Fruit fly (Drosophila melanogaster) whole organism, embryonic: ENCODE measurements around the gene CG15382.
A peak's percentile ranks its signal among the peaks of the same experiment; 100 is the strongest.

ENCODE experiments used
- CG10565 ChIP-seq: fragments of 200-800 bp; sonication (Bioruptor generic); optimal IDR thresholded peaks from 3 replicates; lab custom pipeline; 2016; ENCODE audit warnings: missing biosample characterization, mild to moderate bottlenecking, missing genetic modification characterization
- CG10654 ChIP-seq: fragments of 200-800 bp; sonication (Bioruptor generic); optimal IDR thresholded peaks from 2 replicates; lab custom pipeline; 2016; ENCODE audit warnings: missing biosample characterization, missing genetic modification characterization
- CG11504 ChIP-seq: fragments of 200-800 bp; sonication (Bioruptor generic); optimal IDR thresholded peaks from 3 replicates; lab custom pipeline; 2019; ENCODE audit warnings: missing biosample characterization, mild to moderate bottlenecking, missing genetic modification characterization, moderate library complexity
- CG11723 ChIP-seq: fragments of 200-800 bp; sonication (Bioruptor generic); optimal IDR thresholded peaks from 2 replicates; lab custom pipeline; 2017; ENCODE audit warnings: missing biosample characterization, mild to moderate bottlenecking, missing genetic modification characterization
- CG12236 ChIP-seq: fragments of 200-800 bp; sonication (Bioruptor generic); optimal IDR thresholded peaks from 2 replicates; lab custom pipeline; 2016; ENCODE audit warnings: missing biosample characterization, missing genetic modification characterization
- CG13296 ChIP-seq: fragments of 200-800 bp; sonication (Bioruptor generic); optimal IDR thresholded peaks from 3 replicates; lab custom pipeline; 2018; ENCODE audit warnings: missing biosample characterization, mild to moderate bottlenecking, missing genetic modification characterization
- CG14014 ChIP-seq: fragments of 200-800 bp; sonication (Bioruptor generic); IDR thresholded peaks from 2 replicates; pipeline ENCODE4 v1.3.6; 2022; ENCODE audit warnings: missing biosample characterization, missing genetic modification characterization
- CG14050 ChIP-seq: fragments of 200-800 bp; sonication (Bioruptor generic); IDR thresholded peaks from 3 replicates; pipeline ENCODE4 v1.3.6; 2022; ENCODE audit warnings: missing biosample characterization, missing genetic modification characterization
- CG15696 ChIP-seq: fragments of 200-800 bp; sonication (Bioruptor generic); optimal IDR thresholded peaks from 2 replicates; lab custom pipeline; 2019; ENCODE audit warnings: missing biosample characterization, mild to moderate bottlenecking, missing genetic modification characterization, moderate library complexity
- CG1602 ChIP-seq: fragments of 200-800 bp; sonication (Bioruptor generic); optimal IDR thresholded peaks from 3 replicates; lab custom pipeline; 2016; ENCODE audit warnings: missing biosample characterization, missing genetic modification characterization
- CG1603 ChIP-seq: fragments of 200-800 bp; sonication (Bioruptor generic); optimal IDR thresholded peaks from 2 replicates; lab custom pipeline; 2019; ENCODE audit warnings: missing biosample characterization, mild to moderate bottlenecking, missing genetic modification characterization, moderate library complexity
- CG17186 ChIP-seq: fragments of 200-800 bp; sonication (Bioruptor generic); optimal IDR thresholded peaks from 3 replicates; lab custom pipeline; 2017; ENCODE audit warnings: missing biosample characterization, missing genetic modification reagents, missing genetic modification characterization
- CG18262 ChIP-seq: fragments of 200-800 bp; optimal IDR thresholded peaks from 3 replicates; lab custom pipeline; 2019; ENCODE audit warnings: missing biosample characterization, mild to moderate bottlenecking, missing genetic modification characterization, moderate library complexity
- CG2199 ChIP-seq: fragments of 200-800 bp; sonication (Bioruptor generic); IDR thresholded peaks from 3 replicates; pipeline ENCODE4 v1.3.6; 2022; ENCODE audit warnings: missing biosample characterization, missing genetic modification characterization
- CG2889 ChIP-seq: fragments of 200-800 bp; sonication (Bioruptor generic); IDR thresholded peaks from 3 replicates; pipeline ENCODE4 v1.3.6; 2022; ENCODE audit warnings: missing biosample characterization, missing genetic modification characterization
- CG3065 ChIP-seq: fragments of 200-800 bp; sonication (Bioruptor generic); optimal IDR thresholded peaks from 2 replicates; lab custom pipeline; 2016; ENCODE audit warnings: missing biosample characterization, missing genetic modification characterization
- CG6272 ChIP-seq: fragments of 200-800 bp; sonication (Bioruptor generic); IDR thresholded peaks from 2 replicates; pipeline ENCODE4 v1.3.6; 2022; ENCODE audit warnings: missing biosample characterization, missing genetic modification characterization
- CG6791 ChIP-seq: fragments of 200-800 bp; sonication (Bioruptor generic); IDR thresholded peaks from 3 replicates; pipeline ENCODE4 v1.3.6; 2022; ENCODE audit warnings: missing biosample characterization, missing genetic modification characterization; ENCODE audit not compliant: partially characterized antibody
- CG7556 ChIP-seq: fragments of 200-800 bp; sonication (Bioruptor generic); optimal IDR thresholded peaks from 2 replicates; lab custom pipeline; 2017; ENCODE audit warnings: missing biosample characterization, mild to moderate bottlenecking, missing genetic modification characterization
- CG7786 ChIP-seq: fragments of 200-800 bp; sonication (Bioruptor generic); optimal IDR thresholded peaks from 2 replicates; lab custom pipeline; 2016; ENCODE audit warnings: missing biosample characterization, missing genetic modification characterization
- CG7839 ChIP-seq: fragments of 200-800 bp; sonication (Bioruptor generic); optimal IDR thresholded peaks from 3 replicates; lab custom pipeline; 2018; ENCODE audit warnings: missing biosample characterization, mild to moderate bottlenecking, missing genetic modification characterization, moderate library complexity
- CG8089 ChIP-seq: fragments of 200-800 bp; sonication (Bioruptor generic); optimal IDR thresholded peaks from 3 replicates; lab custom pipeline; 2016; ENCODE audit warnings: missing biosample characterization, missing genetic modification characterization
- CG9797 ChIP-seq: fragments of 200-800 bp; sonication (Bioruptor generic); optimal IDR thresholded peaks from 3 replicates; lab custom pipeline; 2018; ENCODE audit warnings: missing biosample characterization, mild to moderate bottlenecking, missing genetic modification characterization
- CG9932 ChIP-seq: fragments of 200-800 bp; sonication (Bioruptor generic); IDR thresholded peaks from 2 replicates; pipeline ENCODE4 v1.3.6; 2022; ENCODE audit warnings: missing biosample characterization, missing genetic modification characterization
- Doc2 ChIP-seq: fragments of 200-800 bp; sonication (Bioruptor generic); IDR thresholded peaks from 2 replicates; pipeline ENCODE4 v1.3.6; 2022; ENCODE audit warnings: missing biosample characterization, missing genetic modification characterization
- Ets97D ChIP-seq: fragments of 200-800 bp; sonication (Bioruptor generic); optimal IDR thresholded peaks from 3 replicates; lab custom pipeline; 2016; ENCODE audit warnings: missing biosample characterization, missing genetic modification characterization
- HHEX ChIP-seq: fragments of 200-800 bp; sonication (Bioruptor generic); optimal IDR thresholded peaks from 3 replicates; lab custom pipeline; 2017; ENCODE audit warnings: missing biosample characterization, mild to moderate bottlenecking, missing genetic modification characterization, missing genetic modification reagents
- MTF-1 ChIP-seq: fragments of 200-800 bp; sonication (Bioruptor generic); optimal IDR thresholded peaks from 2 replicates; lab custom pipeline; 2018; ENCODE audit warnings: missing biosample characterization, mild to moderate bottlenecking, missing genetic modification characterization, borderline replicate concordance
- Mad ChIP-seq: fragments of 200-800 bp; sonication (Bioruptor generic); optimal IDR thresholded peaks from 2 replicates; lab custom pipeline; 2016; ENCODE audit warnings: missing biosample characterization, missing genetic modification characterization
- NC2α ChIP-seq: fragments of 200-800 bp; sonication (Bioruptor generic); optimal IDR thresholded peaks from 2 replicates; lab custom pipeline; 2016; ENCODE audit warnings: missing biosample characterization, missing genetic modification characterization
- Oli ChIP-seq: fragments of 200-800 bp; sonication (Bioruptor generic); optimal IDR thresholded peaks from 2 replicates; lab custom pipeline; 2018; ENCODE audit warnings: missing biosample characterization, mild to moderate bottlenecking, missing genetic modification characterization, moderate library complexity
- Six4 ChIP-seq: fragments of 200-800 bp; sonication (Bioruptor generic); optimal IDR thresholded peaks from 2 replicates; lab custom pipeline; 2016; ENCODE audit warnings: missing biosample characterization, missing genetic modification characterization
- Spps ChIP-seq: fragments of 200-800 bp; sonication (Bioruptor generic); optimal IDR thresholded peaks from 2 replicates; lab custom pipeline; 2018; ENCODE audit warnings: missing biosample characterization, mild to moderate bottlenecking, missing genetic modification characterization
- Stat92E ChIP-seq, 3 experiments: fragments of >200 bp in 2 of 3; fragments of 200-800 bp in 1 of 3; sonication (Bioruptor generic) in 1 of 3; optimal IDR thresholded peaks; 2 replicates each; lab custom pipeline; 2017 to 2019; ENCODE audit warnings: missing biosample characterization in 3 of 3, missing genetic modification characterization in 3 of 3, mild to moderate bottlenecking in 1 of 3, moderate library complexity in 1 of 3
- Trl ChIP-seq, 3 experiments: fragments of >200 bp in 2 of 3; fragments of 200-800 bp in 1 of 3; sonication (Bioruptor generic) in 1 of 3; optimal IDR thresholded peaks; 2 replicates in 1 of 3; 3 replicates in 2 of 3; lab custom pipeline; 2016 to 2017; ENCODE audit warnings: missing biosample characterization in 1 of 3, missing genetic modification characterization in 1 of 3
- ac ChIP-seq: fragments of 200-800 bp; sonication (Bioruptor generic); optimal IDR thresholded peaks from 3 replicates; lab custom pipeline; 2017; ENCODE audit warnings: missing biosample characterization, mild to moderate bottlenecking, missing genetic modification characterization
- cas ChIP-seq: fragments of 200-800 bp; sonication (Bioruptor generic); IDR thresholded peaks from 2 replicates; pipeline ENCODE4 v1.3.6; 2022; ENCODE audit warnings: missing biosample characterization, missing genetic modification characterization
- danr ChIP-seq: fragments of 200-800 bp; sonication (Bioruptor generic); IDR thresholded peaks from 2 replicates; pipeline ENCODE4 v1.3.6; 2022; ENCODE audit warnings: missing biosample characterization, missing genetic modification characterization
- emc ChIP-seq: fragments of 200-800 bp; sonication (Bioruptor generic); optimal IDR thresholded peaks from 2 replicates; lab custom pipeline; 2016; ENCODE audit warnings: missing biosample characterization, missing genetic modification characterization
- eyg ChIP-seq: fragments of 200-800 bp; sonication (Bioruptor generic); optimal IDR thresholded peaks from 3 replicates; lab custom pipeline; 2016; ENCODE audit warnings: missing biosample characterization, missing genetic modification characterization
- ham ChIP-seq: fragments of 200-800 bp; sonication (Bioruptor generic); IDR thresholded peaks from 2 replicates; pipeline ENCODE4 v1.3.6; 2022; ENCODE audit warnings: missing biosample characterization, missing genetic modification characterization
- hth ChIP-seq: fragments of >200 bp; optimal IDR thresholded peaks from 2 replicates; lab custom pipeline; 2017; ENCODE audit warnings: inconsistent platforms
- luna ChIP-seq: fragments of 200-800 bp; sonication (Bioruptor generic); optimal IDR thresholded peaks from 2 replicates; lab custom pipeline; 2016; ENCODE audit warnings: missing biosample characterization, missing genetic modification characterization
- mam ChIP-seq: fragments of 200-800 bp; sonication (Bioruptor generic); optimal IDR thresholded peaks from 3 replicates; lab custom pipeline; 2016; ENCODE audit warnings: missing biosample characterization, missing genetic modification characterization
- org-1 ChIP-seq: fragments of 200-800 bp; sonication (Bioruptor generic); optimal IDR thresholded peaks from 2 replicates; lab custom pipeline; 2017; ENCODE audit warnings: missing biosample characterization, missing genetic modification characterization
- pan ChIP-seq, 4 experiments: fragments of >200 bp in 3 of 4; fragments of 200-800 bp in 1 of 4; sonication (Bioruptor generic) in 1 of 4; optimal IDR thresholded peaks in 3 of 4; IDR thresholded peaks in 1 of 4; 2 replicates each; pipeline versions ENCODE4 v1.3.6 to Lab custom; 2017 to 2022; ENCODE audit warnings: missing biosample characterization in 2 of 4, missing genetic modification characterization in 2 of 4, mixed read lengths in 1 of 4
- ranshi ChIP-seq: fragments of 200-800 bp; sonication (Bioruptor generic); IDR thresholded peaks from 2 replicates; pipeline ENCODE4 v1.3.6; 2022; ENCODE audit warnings: missing biosample characterization, missing genetic modification characterization
- row ChIP-seq: fragments of 200-800 bp; sonication (Bioruptor generic); IDR thresholded peaks from 3 replicates; pipeline ENCODE4 v1.3.6; 2022; ENCODE audit warnings: missing biosample characterization, missing genetic modification characterization
- tll ChIP-seq, 2 experiments: fragments of 200-800 bp in 1 of 2; fragments of >200 bp in 1 of 2; sonication (Bioruptor generic) in 1 of 2; optimal IDR thresholded peaks; 2 replicates each; lab custom pipeline; 2017 to 2019; ENCODE audit warnings: missing biosample characterization in 2 of 2, missing genetic modification characterization in 2 of 2, mild to moderate bottlenecking in 1 of 2, moderate library complexity in 1 of 2

CG15382 gene

DNA sequence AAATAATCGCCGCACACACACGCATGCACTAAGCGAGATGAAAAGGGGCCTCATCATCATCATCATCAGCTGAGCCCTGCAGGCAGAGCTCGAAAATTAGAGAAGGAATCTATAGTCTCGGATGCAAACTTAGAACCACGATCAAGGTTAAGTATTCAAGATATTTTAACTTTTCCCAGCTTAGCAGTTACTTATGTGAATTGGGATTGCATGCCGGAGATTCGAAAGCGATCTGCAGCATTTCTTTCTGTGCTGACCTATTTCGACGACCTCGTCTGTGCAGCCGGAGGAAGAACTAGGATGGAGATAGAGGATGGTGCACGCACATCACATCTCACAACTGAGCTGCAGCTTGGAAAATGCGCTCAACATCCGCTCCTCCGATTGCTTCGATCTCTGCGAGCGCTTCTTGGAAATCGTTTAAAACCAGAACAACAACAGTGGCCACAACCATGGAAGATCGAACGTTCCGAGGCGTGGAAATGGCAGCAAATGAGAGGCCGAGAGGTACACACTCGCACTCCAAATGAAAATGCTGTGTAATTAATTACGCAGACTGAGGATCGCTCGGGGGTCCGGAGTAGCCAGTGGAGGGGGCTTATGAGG is 27.3 kb downstream of the CG15382 start (continued):
- peak; percentile 71; the same call in 1 of the 2 replicates for TF ChIP-seq ranshi
- no peak for TF ChIP-seq emc (GFP tag; lab: Kevin White, UChicago)
- no peak for TF ChIP-seq ham
- TF ChIP-seq tll (GFP tag; optimal IDR thresholded peaks at IDR 0.05; lab: Kevin White, UChicago), result no peak
- peak; percentile 67 for TF ChIP-seq CG7839 (tag; lab: Kevin White, UChicago)
- TF ChIP-seq row (GFP tag; lab: Robert Waterston, UW), result peak; percentile 64
- TF ChIP-seq CG7786 (GFP tag; lab: Kevin White, UChicago), result peak; percentile 73
- TF ChIP-seq CG10565 (GFP tag; lab: Kevin White, UChicago), result peak; percentile 8
- peak; percentile 96 for TF ChIP-seq CG15696 (tag; lab: Kevin White, UChicago)
- peak; percentile 20 for TF ChIP-seq CG11723 (GFP tag; lab: Kevin White, UChicago)
- TF ChIP-seq org-1 (GFP tag; lab: Kevin White, UChicago), result peak; percentile 75
- no peak for TF ChIP-seq mam
- TF ChIP-seq Doc2 (GFP tag; lab: Robert Waterston, UW), result no peak
- peak in 1 of 3 experiments; percentile 94 for TF ChIP-seq Stat92E (GFP tag; optimal IDR thresholded peaks at IDR 0.05; lab: Kevin White, UChicago)
- peak; percentile 50 for TF ChIP-seq MTF-1 (GFP tag; lab: Kevin White, UChicago)
- TF ChIP-seq hth (lab: Kevin White, UChicago), result no peak
- no peak for TF ChIP-seq CG2889 (GFP tag; lab: Robert Waterston, UW)
- peak; percentile 92 for TF ChIP-seq CG1603 (tag; lab: Kevin White, UChicago)
- peak; percentile 65 for TF ChIP-seq CG1602 (GFP tag; lab: Kevin White, UChicago)
- no peak for TF ChIP-seq Trl (optimal IDR thresholded peaks at IDR 0.05; lab: Kevin White, UChicago)
- TF ChIP-seq Trl (GFP tag; optimal IDR thresholded peaks at IDR 0.05; lab: Kevin White, UChicago), result peak; percentile 76
- TF ChIP-seq Spps, result peak; percentile 77
- no peak for TF ChIP-seq pan (optimal IDR thresholded peaks at IDR 0.05; lab: Kevin White, UChicago)
- peak in 1 of 2 experiments; percentile 16 for TF ChIP-seq pan (GFP tag; optimal IDR thresholded peaks at IDR 0.05 in 1 of 2, IDR thresholded peaks at IDR 0.05 in 1 of 2)
- TF ChIP-seq CG2199 (GFP tag; lab: Robert Waterston, UW), result peak; percentile 67; the same call in 2 of the 3 replicates
- TF ChIP-seq Mad (GFP tag; lab: Kevin White, UChicago), result peak; percentile 22
- peak; percentile 39 for TF ChIP-seq CG3065 (GFP tag; lab: Kevin White, UChicago)
- TF ChIP-seq Ets97D (GFP tag; lab: Kevin White, UChicago), result no peak
- TF ChIP-seq CG14050, result no peak
- TF ChIP-seq Six4, result no peak
- peak; percentile 63 for TF ChIP-seq CG12236
- no peak for TF ChIP-seq danr (GFP tag; lab: Robert Waterston, UW)
- TF ChIP-seq luna (GFP tag; lab: Kevin White, UChicago), result no peak
- no peak for TF ChIP-seq CG14014 (GFP tag; lab: Robert Waterston, UW)
- TF ChIP-seq CG9797 (GFP tag; lab: Kevin White, UChicago), result no peak
- TF ChIP-seq CG10654 (GFP tag; lab: Kevin White, UChicago), result peak; percentile 39
- TF ChIP-seq CG6791 (GFP tag; lab: Robert Waterston, UW), result no peak
- TF ChIP-seq CG8089 (GFP tag; lab: Kevin White, UChicago), result peak; percentile 70
- TF ChIP-seq eyg (GFP tag; lab: Kevin White, UChicago), result no peak
- no peak for TF ChIP-seq CG13296 (GFP tag; lab: Kevin White, UChicago)
- peak; percentile 88 for TF ChIP-seq CG18262 (tag; lab: Kevin White, UChicago)
- TF ChIP-seq CG17186, result peak; percentile 43
- no peak for TF ChIP-seq HHEX (GFP tag; lab: Kevin White, UChicago)
- peak; percentile 92 for TF ChIP-seq ac (GFP tag; lab: Kevin White, UChicago)
- peak; percentile 62 for TF ChIP-seq Oli (tag; lab: Kevin White, UChicago)
- peak; percentile 64 for TF ChIP-seq CG7556 (GFP tag; lab: Kevin White, UChicago)
- TF ChIP-seq CG9932, result no peak
- TF ChIP-seq CG11504 (tag; lab: Kevin White, UChicago), result peak; percentile 30
- 0 out of 2 replicates have a peak, but pooled peaks have one; percentile 34 for TF ChIP-seq CG6272 (GFP tag; lab: Robert Waterston, UW)
- peak; percentile 62 for TF ChIP-seq NC2α (GFP tag; lab: Kevin White, UChicago)
- no peak for TF ChIP-seq cas (GFP tag; lab: Robert Waterston, UW)
